Worm (Caenorhabditis elegans): ENCODE results near the gene sru-37.

ce11 chrV:9782969-9783368 is 22.3 kb upstream of the sru-37 start, which contains the start of gene F46B6.5:
- TF ChIP-seq blmp-1 (tag; optimal IDR thresholded peaks at IDR 0.05) = no peak
- no peak for TF ChIP-seq hlh-1 (tag; optimal IDR thresholded peaks at IDR 0.05)
- no peak for TF ChIP-seq mep-1 (tag; optimal IDR thresholded peaks at IDR 0.05)
- TF ChIP-seq pha-4 (tag; optimal IDR thresholded peaks at IDR 0.05) = no peak
- TF ChIP-seq unc-62 (GFP tag; optimal IDR thresholded peaks at IDR 0.05) = no peak
- no peak for TF ChIP-seq elt-3 (tag; optimal IDR thresholded peaks at IDR 0.05)
- no peak for TF ChIP-seq nhr-28 (tag; optimal IDR thresholded peaks at IDR 0.05)

All from whole organism, mixed stage, embryonic.